Fruit fly (Drosophila melanogaster) whole organism, pupa: Measurements from ENCODE around the gene CG9135.

Experiments
- CG10348 ChIP-seq: fragments of 200-800 bp; sonication (Bioruptor generic); IDR thresholded peaks from 2 replicates; pipeline ENCODE4 v1.3.6; 2022; ENCODE audit warnings: missing biosample characterization, missing genetic modification characterization
- CG12605 ChIP-seq: fragments of 200-800 bp; sonication (Bioruptor generic); IDR thresholded peaks from 2 replicates; pipeline ENCODE4 v1.3.6; 2022; ENCODE audit warnings: missing biosample characterization, missing genetic modification characterization
- CG13204 ChIP-seq: fragments of 200-800 bp; sonication (Bioruptor generic); optimal IDR thresholded peaks from 2 replicates; lab custom pipeline; 2018; ENCODE audit warnings: missing biosample characterization, mild to moderate bottlenecking, missing genetic modification characterization, moderate library complexity
- CG14655 ChIP-seq: fragments of 200-800 bp; sonication (Bioruptor generic); optimal IDR thresholded peaks from 3 replicates; lab custom pipeline; 2017; ENCODE audit warnings: mild to moderate bottlenecking, missing biosample characterization, missing genetic modification reagents, missing genetic modification characterization
- CG15710 ChIP-seq: fragments of 200-800 bp; sonication (Bioruptor generic); optimal IDR thresholded peaks from 2 replicates; lab custom pipeline; 2018; ENCODE audit warnings: missing biosample characterization, mild to moderate bottlenecking, missing genetic modification characterization, moderate library complexity
- CG17806 ChIP-seq: fragments of 200-800 bp; sonication (Bioruptor generic); optimal IDR thresholded peaks from 2 replicates; lab custom pipeline; 2018; ENCODE audit warnings: missing biosample characterization, mild to moderate bottlenecking, missing genetic modification characterization, moderate library complexity
- CG32121 ChIP-seq: fragments of 200-800 bp; sonication (Bioruptor generic); IDR thresholded peaks from 2 replicates; pipeline ENCODE4 v1.3.6; 2022; ENCODE audit warnings: missing biosample characterization, missing genetic modification characterization
- CG34367 ChIP-seq: fragments of 200-800 bp; sonication (Bioruptor generic); optimal IDR thresholded peaks from 2 replicates; lab custom pipeline; 2018; ENCODE audit warnings: missing biosample characterization, mild to moderate bottlenecking, missing genetic modification characterization
- CG4496 ChIP-seq: fragments of 200-800 bp; sonication (Bioruptor generic); IDR thresholded peaks from 3 replicates; pipeline ENCODE4 v1.3.6; 2022; ENCODE audit warnings: missing biosample characterization, missing genetic modification characterization
- CG8159 ChIP-seq: fragments of 200-800 bp; sonication (Bioruptor generic); optimal IDR thresholded peaks from 3 replicates; lab custom pipeline; 2018; ENCODE audit warnings: missing biosample characterization, mild to moderate bottlenecking, missing genetic modification characterization, moderate library complexity
- CG8301 ChIP-seq: fragments of 200-800 bp; sonication (Bioruptor generic); optimal IDR thresholded peaks from 2 replicates; lab custom pipeline; 2018; ENCODE audit warnings: missing biosample characterization, mild to moderate bottlenecking, missing genetic modification characterization
- CG9948 ChIP-seq: fragments of 200-800 bp; sonication (Bioruptor generic); optimal IDR thresholded peaks from 2 replicates; lab custom pipeline; 2018; ENCODE audit warnings: missing biosample characterization, mild to moderate bottlenecking, missing genetic modification characterization, moderate library complexity
- D1 ChIP-seq: fragments of 200-800 bp; sonication (Bioruptor generic); optimal IDR thresholded peaks from 2 replicates; lab custom pipeline; 2018; ENCODE audit warnings: missing biosample characterization, mild to moderate bottlenecking, missing genetic modification characterization, moderate library complexity
- EcR ChIP-seq: fragments of 200-800 bp; sonication (Bioruptor generic); optimal IDR thresholded peaks from 3 replicates; lab custom pipeline; 2019; ENCODE audit warnings: missing biosample characterization, missing genetic modification characterization, mild to moderate bottlenecking, moderate library complexity, missing genetic modification reagents
- Ets98B ChIP-seq: fragments of 200-800 bp; sonication (Bioruptor generic); IDR thresholded peaks from 2 replicates; pipeline ENCODE4 v1.3.6; 2022; ENCODE audit warnings: missing biosample characterization, missing genetic modification characterization
- Pif1A ChIP-seq: fragments of 200-800 bp; sonication (Bioruptor generic); optimal IDR thresholded peaks from 3 replicates; lab custom pipeline; 2016; ENCODE audit warnings: missing biosample characterization, missing genetic modification characterization
- Pif1B ChIP-seq: fragments of 200-800 bp; sonication (Bioruptor generic); optimal IDR thresholded peaks from 3 replicates; lab custom pipeline; 2016; ENCODE audit warnings: missing biosample characterization, missing genetic modification characterization
- Snoo ChIP-seq: fragments of 200-800 bp; sonication (Bioruptor generic); optimal IDR thresholded peaks from 3 replicates; lab custom pipeline; 2017; ENCODE audit warnings: missing biosample characterization, mild to moderate bottlenecking, missing genetic modification characterization, inconsistent platforms
- fd96Ca ChIP-seq: fragments of 200-800 bp; sonication (Bioruptor generic); IDR thresholded peaks from 3 replicates; pipeline ENCODE4 v1.3.6; 2022; ENCODE audit warnings: missing biosample characterization, missing genetic modification characterization
- gl ChIP-seq: fragments of 200-800 bp; sonication (Bioruptor generic); optimal IDR thresholded peaks from 2 replicates; lab custom pipeline; 2018; ENCODE audit warnings: missing biosample characterization, mild to moderate bottlenecking, missing genetic modification characterization
- rn ChIP-seq: fragments of 200-800 bp; sonication (Bioruptor generic); IDR thresholded peaks from 2 replicates; pipeline ENCODE4 v1.3.6; 2022; ENCODE audit warnings: missing biosample characterization, missing genetic modification characterization

The CG9135 gene

dm6 chr2L:6050575-6050974 lies at the start of gene CG9135:
Gene CG9135 (plus strand): TSS chr2L:6050800.
- no peak for TF ChIP-seq CG17806 (tag; lab: Kevin White, UChicago)
- peak; percentile 8; the same call in 1 of the 3 replicates for TF ChIP-seq CG4496

dm6 chr2L:6006508-6007232 lies 43.9 kb upstream of the CG9135 start, which contains the start of gene Gal:
Gene Gal (minus strand): TSS chr2L:6006827.
- TF ChIP-seq CG8159 (tag; lab: Kevin White, UChicago) (peak; percentile 64), Ets98B (GFP tag; lab: Robert Waterston, UW) (peak; percentile 9; the same call in 1 of the 2 replicates), gl (tag; lab: Kevin White, UChicago) (no peak), CG8301 (tag; lab: Kevin White, UChicago) (no peak), fd96Ca (0 out of 3 replicates have a peak, but pooled peaks have one; percentile 31)
- TF ChIP-seq, all 21 proteins: peak for 3

dm6 chr2L:6012303-6013070 lies 38.1 kb upstream of the CG9135 start, which contains the start of gene CG9098:
Gene CG9098 (minus strand): TSS chr2L:6012338.
- TF ChIP-seq CG14655 (GFP tag; lab: Kevin White, UChicago): no peak
- TF ChIP-seq Ets98B (GFP tag; lab: Robert Waterston, UW): no peak
- no peak for TF ChIP-seq CG8159 (tag; lab: Kevin White, UChicago)
- TF ChIP-seq D1: no peak
- TF ChIP-seq CG13204 (GFP tag; lab: Kevin White, UChicago): no peak
- TF ChIP-seq CG17806 (tag; lab: Kevin White, UChicago): no peak
- no peak for TF ChIP-seq CG12605
- TF ChIP-seq CG8301 (tag; lab: Kevin White, UChicago): no peak

dm6 chr2L:6013071-6013417 lies 37.6 kb upstream of the CG9135 start:
- TF ChIP-seq Pif1B (GFP tag; lab: Kevin White, UChicago) (no peak), CG17806 (tag; lab: Kevin White, UChicago) (no peak), CG10348 (GFP tag; lab: Robert Waterston, UW) (no peak), CG12605 (no peak), CG8159 (tag; lab: Kevin White, UChicago) (no peak), CG15710 (tag; lab: Kevin White, UChicago) (no peak), CG34367 (no peak), D1 (no peak)
- TF ChIP-seq, all 21 proteins: peak for 0

dm6 chr2L:6019352-6020131 lies 31.1 kb upstream of the CG9135 start, which contains the start of gene H2.0:
Gene H2.0 (minus strand): TSS chr2L:6019402.
- peak; percentile 21; the same call in 1 of the 2 replicates for TF ChIP-seq Ets98B (GFP tag; lab: Robert Waterston, UW)
- TF ChIP-seq CG15710 (tag; lab: Kevin White, UChicago): peak; percentile 75
- TF ChIP-seq CG8159 (tag; lab: Kevin White, UChicago): peak; percentile 73
- peak; percentile 62 for TF ChIP-seq CG9948
- TF ChIP-seq Pif1B (GFP tag; lab: Kevin White, UChicago): peak; percentile 75
- TF ChIP-seq CG12605: no peak
- peak; percentile 79 for TF ChIP-seq CG8301 (tag; lab: Kevin White, UChicago)
- no peak for TF ChIP-seq Snoo (tag; lab: Kevin White, UChicago)
- 0 out of 3 replicates have a peak, but pooled peaks have one; percentile 17 for TF ChIP-seq fd96Ca
- 0 out of 2 replicates have a peak, but pooled peaks have one; percentile 17 for TF ChIP-seq rn
- peak; percentile 55 for TF ChIP-seq Pif1A
- peak; percentile 79 for TF ChIP-seq CG14655 (GFP tag; lab: Kevin White, UChicago)
- TF ChIP-seq gl (tag; lab: Kevin White, UChicago): peak; percentile 42
- TF ChIP-seq CG10348 (GFP tag; lab: Robert Waterston, UW): no peak
- peak; percentile 10 for TF ChIP-seq CG13204 (GFP tag; lab: Kevin White, UChicago)
- no peak for TF ChIP-seq D1

dm6 chr2L:6020535-6020934 lies 30.1 kb upstream of the CG9135 start, which contains the start of gene CG13996:
Gene CG13996 (plus strand): TSS chr2L:6020835.
- TF ChIP-seq rn (no peak), CG8301 (tag; lab: Kevin White, UChicago) (no peak), CG9948 (no peak), D1 (no peak), CG14655 (GFP tag; lab: Kevin White, UChicago) (no peak), CG32121 (no peak), CG15710 (tag; lab: Kevin White, UChicago) (no peak), CG13204 (GFP tag; lab: Kevin White, UChicago) (no peak), CG4496 (no peak), gl (tag; lab: Kevin White, UChicago) (no peak), CG12605 (no peak), CG34367 (no peak), EcR (GFP tag; lab: Kevin White, UChicago) (no peak), Pif1A (no peak), CG17806 (tag; lab: Kevin White, UChicago) (no peak), Pif1B (GFP tag; lab: Kevin White, UChicago) (no peak), Ets98B (GFP tag; lab: Robert Waterston, UW) (no peak), Snoo (tag; lab: Kevin White, UChicago) (no peak), CG8159 (tag; lab: Kevin White, UChicago) (no peak)
